Fruit fly (Drosophila melanogaster) S2 (cell line): Measurements from ENCODE around the gene jar.

Experiments used
- CG8478 ChIP-seq: fragments of >200 bp; optimal IDR thresholded peaks from 2 replicates; lab custom pipeline; 2018
- CTCF ChIP-seq, 2 experiments: fragments of >200 bp; optimal IDR thresholded peaks; 2 replicates each; lab custom pipeline; 2018

The jar gene

dm6 chr3R:24272232-24272631, 1.2 kb upstream of the jar start:
- TF ChIP-seq CG8478 (lab: Kevin White, UChicago) (no peak), CTCF (optimal IDR thresholded peaks at IDR 0.05; lab: Kevin White, UChicago) (no peak)

dm6 chr3R:24270578-24270977, 455 bp downstream of the jar start:
- TF ChIP-seq CTCF (optimal IDR thresholded peaks at IDR 0.05; lab: Kevin White, UChicago) (no peak), CG8478 (lab: Kevin White, UChicago) (no peak)

- TF ChIP-seq CG8478 (lab: Kevin White, UChicago): no peak
- no peak for TF ChIP-seq CTCF (optimal IDR thresholded peaks at IDR 0.05; lab: Kevin White, UChicago)
These were observed 999 bp downstream of the jar start for dm6 chr3R:24270034-24270433.

DNA sequence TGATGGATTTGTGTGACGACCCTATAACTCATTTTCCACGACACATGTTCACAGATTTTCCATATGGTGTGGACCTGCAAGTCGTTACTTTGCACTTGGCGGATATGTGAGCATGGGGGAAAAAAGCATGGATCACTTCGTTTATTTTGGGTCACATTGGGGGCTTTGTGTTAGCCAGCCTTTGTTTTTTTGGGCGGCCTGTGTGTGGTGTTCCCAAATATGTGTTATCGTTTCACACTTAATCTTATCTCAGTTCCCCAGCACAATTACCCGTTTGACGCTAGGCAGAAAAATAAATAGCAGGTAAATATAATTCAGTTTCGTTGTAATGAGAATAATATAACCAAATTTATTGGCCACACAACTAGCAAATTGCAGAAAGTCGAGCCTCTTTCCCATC, 2.7 kb downstream of the jar start:
- no peak for TF ChIP-seq CG8478 (lab: Kevin White, UChicago)
- TF ChIP-seq CTCF (optimal IDR thresholded peaks at IDR 0.05; lab: Kevin White, UChicago): no peak

DNA sequence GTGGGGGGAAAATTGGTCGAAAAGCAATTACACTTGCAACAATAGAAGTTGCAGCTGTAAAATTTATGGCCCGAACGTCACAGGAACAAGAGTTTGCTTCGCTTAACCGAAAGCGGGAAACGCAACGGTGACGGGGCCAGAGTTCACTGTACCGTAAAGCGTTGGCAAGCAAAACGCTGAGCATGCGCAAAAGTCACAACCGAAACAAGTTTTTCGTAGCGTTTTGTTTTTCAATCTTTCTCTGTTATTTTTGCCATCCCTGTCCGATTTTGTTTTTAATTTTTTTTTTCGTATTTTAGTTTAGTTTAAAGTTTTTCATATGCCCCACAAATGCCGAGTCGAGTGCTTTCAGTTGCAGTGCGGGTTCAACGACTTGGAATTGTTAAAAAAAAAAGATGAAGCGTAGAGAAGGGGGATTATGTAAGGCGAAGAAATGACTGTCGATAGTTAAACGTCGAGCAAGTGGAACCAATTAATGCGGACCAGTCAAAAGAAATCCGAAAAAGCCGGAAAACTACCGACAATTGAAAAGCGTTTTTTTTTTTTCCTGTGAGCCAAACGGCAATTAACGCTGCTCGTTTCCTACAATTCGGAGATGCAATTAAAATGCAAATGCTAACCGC, 3.3 kb downstream of the jar start:
- no peak for TF ChIP-seq CTCF (optimal IDR thresholded peaks at IDR 0.05; lab: Kevin White, UChicago)
- TF ChIP-seq CG8478 (lab: Kevin White, UChicago): no peak

- TF ChIP-seq CG8478 (lab: Kevin White, UChicago) (no peak), CTCF (optimal IDR thresholded peaks at IDR 0.05; lab: Kevin White, UChicago) (no peak)
These were observed 4.0 kb downstream of the jar start for dm6 chr3R:24266786-24267579.

dm6 chr3R:24264414-24265363, 6.3 kb downstream of the jar start:
- TF ChIP-seq CG8478 (lab: Kevin White, UChicago): no peak
- no peak for TF ChIP-seq CTCF (optimal IDR thresholded peaks at IDR 0.05; lab: Kevin White, UChicago)

DNA sequence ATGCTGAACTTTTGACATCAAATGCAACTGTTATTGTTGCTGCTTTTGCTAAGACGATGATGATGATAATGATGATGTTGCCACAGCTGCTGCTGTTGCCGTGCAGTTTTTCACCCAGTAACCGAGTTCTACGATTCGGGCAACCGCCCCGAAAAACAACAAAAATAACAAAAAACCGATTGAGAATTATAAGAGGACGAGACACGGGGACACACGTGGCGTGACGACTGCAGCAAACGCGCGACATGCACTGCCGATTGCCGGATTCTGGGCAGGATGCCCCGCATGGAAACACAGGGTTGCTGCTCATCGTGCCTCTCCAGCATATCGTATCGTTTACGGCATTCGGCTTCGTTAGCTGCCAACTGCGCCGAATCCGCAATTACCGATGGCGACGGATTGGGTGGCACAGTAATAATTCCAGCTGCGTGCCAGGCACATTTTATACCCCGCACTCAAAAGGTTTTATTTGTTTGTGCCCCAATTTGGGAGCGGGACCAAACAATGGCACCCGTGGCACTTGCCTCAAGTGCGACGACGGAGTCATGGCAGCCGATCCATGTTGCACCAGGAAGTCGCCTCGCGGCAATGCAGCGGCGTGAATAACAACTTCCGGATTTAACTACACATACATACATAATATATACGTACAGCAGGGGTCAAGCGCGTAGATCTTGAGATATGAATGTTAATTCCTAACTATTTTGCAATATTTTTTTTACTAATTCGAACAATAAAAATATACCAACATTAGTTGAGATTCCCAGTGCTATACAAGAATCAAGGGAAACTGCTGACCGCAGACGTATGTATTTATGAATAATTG, 7.2 kb downstream of the jar start:
- TF ChIP-seq CG8478 (lab: Kevin White, UChicago) (no peak), CTCF (optimal IDR thresholded peaks at IDR 0.05; lab: Kevin White, UChicago) (no peak)

DNA sequence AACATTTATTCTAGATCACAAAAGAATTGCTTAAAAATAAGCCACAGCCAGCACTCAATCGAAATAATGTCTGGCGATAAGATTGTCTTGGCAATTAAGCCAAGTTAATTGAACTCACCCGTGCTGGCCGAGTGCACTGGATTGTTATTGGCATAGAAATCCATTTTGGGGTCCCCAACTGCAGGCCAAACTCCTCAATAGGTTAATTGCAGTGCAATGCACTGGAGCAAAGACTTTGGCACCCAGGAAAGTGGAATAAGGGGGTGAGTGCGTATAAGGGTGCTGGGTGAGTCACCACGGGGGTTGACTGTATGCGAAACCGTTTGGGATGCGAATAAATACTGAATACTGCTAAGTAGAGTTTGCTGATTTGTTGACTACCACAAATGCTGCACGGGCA, 8.1 kb downstream of the jar start:
- TF ChIP-seq CTCF (optimal IDR thresholded peaks at IDR 0.05; lab: Kevin White, UChicago): no peak

DNA sequence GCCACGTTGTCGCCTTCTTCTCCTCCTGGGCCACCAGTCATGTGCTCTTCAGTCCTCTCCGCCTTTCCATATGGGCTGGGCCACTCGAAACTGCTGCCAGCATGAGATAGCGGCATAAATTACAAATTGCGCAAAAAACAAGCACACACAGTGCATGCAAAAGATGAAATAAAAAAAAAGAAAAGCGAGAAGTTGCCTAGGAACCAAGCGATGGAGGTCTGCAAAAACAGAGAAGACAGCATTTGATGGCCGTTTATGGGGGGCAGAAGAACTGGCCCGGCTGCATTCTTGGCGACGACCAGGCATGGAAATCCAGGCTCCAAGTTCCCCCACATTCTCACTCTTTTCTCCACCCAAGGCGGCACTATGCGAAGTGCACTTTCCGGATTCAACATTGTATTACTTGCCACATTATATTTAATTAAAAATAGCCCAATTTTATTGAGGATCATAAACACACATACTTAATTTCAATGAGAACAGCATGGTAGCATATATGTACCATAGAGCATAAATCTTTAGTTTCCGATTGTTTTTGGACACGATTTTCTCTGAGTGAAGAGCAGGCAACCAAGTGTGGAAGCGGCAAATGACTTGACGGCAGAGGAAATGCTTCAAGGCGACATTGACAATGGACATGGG, 9.5 kb downstream of the jar start:
- TF ChIP-seq CTCF (optimal IDR thresholded peaks at IDR 0.05; lab: Kevin White, UChicago): no peak
- TF ChIP-seq CG8478 (lab: Kevin White, UChicago): no peak

dm6 chr3R:24260411-24260810, 10.6 kb downstream of the jar start:
- no peak for TF ChIP-seq CTCF (optimal IDR thresholded peaks at IDR 0.05; lab: Kevin White, UChicago)
- no peak for TF ChIP-seq CG8478 (lab: Kevin White, UChicago)

dm6 chr3R:24260041-24260379, 11.0 kb downstream of the jar start:
- TF ChIP-seq CG8478 (lab: Kevin White, UChicago) (no peak), CTCF (optimal IDR thresholded peaks at IDR 0.05; lab: Kevin White, UChicago) (no peak)

DNA sequence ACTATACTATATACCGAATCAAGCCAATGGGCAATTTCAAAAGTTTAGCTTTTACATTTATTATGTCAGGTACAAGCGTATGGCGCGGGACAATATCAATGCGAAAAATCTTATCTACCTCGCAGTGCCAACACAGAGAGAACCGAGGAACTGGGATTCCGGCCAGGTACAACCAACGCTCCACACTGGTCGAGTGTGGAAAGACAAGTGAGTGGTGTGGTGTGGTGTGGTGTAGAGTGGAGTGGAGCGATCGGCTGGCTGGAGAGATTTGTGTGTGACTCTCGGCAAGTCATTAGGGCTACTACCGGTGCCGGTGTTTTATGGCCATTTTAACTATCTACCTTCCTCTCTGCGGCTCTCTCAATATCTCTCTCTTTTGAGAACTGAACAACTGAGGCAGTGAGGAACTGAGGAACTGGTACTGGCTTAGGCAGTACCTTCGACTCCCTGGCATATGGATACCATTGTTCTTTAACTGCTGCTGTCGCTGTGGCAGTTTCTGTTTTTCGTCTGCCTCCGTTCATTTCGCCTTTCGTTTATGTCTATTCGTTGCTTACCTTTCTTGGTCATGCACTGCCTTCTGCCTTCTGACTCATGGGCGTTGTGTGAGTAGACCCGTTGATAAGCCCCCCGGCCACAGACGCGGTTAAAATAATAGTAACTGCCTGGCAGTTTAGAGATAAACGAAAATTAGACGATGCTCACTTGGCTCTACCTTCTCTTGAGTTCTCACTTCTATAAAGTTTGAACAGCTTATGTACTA, 11.6 kb downstream of the jar start:
- TF ChIP-seq CTCF (optimal IDR thresholded peaks at IDR 0.05; lab: Kevin White, UChicago): no peak
- no peak for TF ChIP-seq CG8478 (lab: Kevin White, UChicago)
